Worm (Caenorhabditis elegans) whole organism, young adult: ENCODE measurements around the gene cht-2.

Experiments used
- B0019.2 ChIP-seq: fragments of 200-800 bp; sonication (Bioruptor generic); conservative IDR thresholded peaks from 2 replicates; pipeline ENCODE4 v1.3.6; 2022; ENCODE audit warnings: missing genetic modification reagents, missing genetic modification characterization, missing compliant biosample characterization
- B0035.1 ChIP-seq: sonication (generic microtip); optimal IDR thresholded peaks from 2 replicates; lab custom pipeline; 2016; ENCODE audit warnings: missing genetic modification characterization, mild to moderate bottlenecking, missing compliant biosample characterization, missing genotype, missing genetic modification reagents
- B0336.3 ChIP-seq: fragments of 200-800 bp; sonication (Bioruptor generic); IDR thresholded peaks from 2 replicates; pipeline ENCODE4 v1.3.6; 2022; ENCODE audit warnings: missing genetic modification characterization, missing compliant biosample characterization
- F22D6.2 ChIP-seq: sonication (generic microtip); optimal IDR thresholded peaks from 2 replicates; lab custom pipeline; 2016; ENCODE audit warnings: mild to moderate bottlenecking, missing genetic modification characterization, missing compliant biosample characterization
- F55B11.4 ChIP-seq: sonication (generic microtip); optimal IDR thresholded peaks from 2 replicates; lab custom pipeline; 2016; ENCODE audit warnings: missing compliant biosample characterization, missing genetic modification characterization, borderline replicate concordance; ENCODE audit not compliant: insufficient read depth
- K11D2.4 ChIP-seq: fragments of 200-800 bp; sonication (Bioruptor generic); IDR thresholded peaks from 2 replicates; pipeline ENCODE4 v1.3.6; 2022; ENCODE audit warnings: missing genetic modification reagents, missing genetic modification characterization, missing compliant biosample characterization
- K12H6.12 ChIP-seq: fragments of 200-800 bp; sonication (Bioruptor generic); optimal IDR thresholded peaks from 2 replicates; lab custom pipeline; 2018; ENCODE audit warnings: mild to moderate bottlenecking, missing genetic modification characterization, missing compliant biosample characterization
- T26A5.8 ChIP-seq: sonication (generic microtip); optimal IDR thresholded peaks from 2 replicates; lab custom pipeline; 2016; ENCODE audit warnings: missing genetic modification characterization, missing compliant biosample characterization
- Y53G8AR.9 ChIP-seq: fragments of 200-800 bp; sonication (Bioruptor generic); conservative IDR thresholded peaks from 2 replicates; pipeline ENCODE4 v1.3.6; 2022; ENCODE audit warnings: missing genetic modification reagents, missing genetic modification characterization, missing compliant biosample characterization
- Y56A3A.18 ChIP-seq: fragments of 200-800 bp; sonication (Bioruptor generic); IDR thresholded peaks from 2 replicates; pipeline ENCODE4 v1.3.6; 2022; ENCODE audit warnings: missing genetic modification reagents, missing genetic modification characterization, missing compliant biosample characterization
- Y95B8A.8 ChIP-seq: fragments of 200-800 bp; sonication (Bioruptor generic); IDR thresholded peaks from 2 replicates; pipeline ENCODE4 v1.3.6; 2022; ENCODE audit warnings: missing genetic modification reagents, missing genetic modification characterization, missing compliant biosample characterization
- ZK185.1 ChIP-seq: sonication (generic microtip); optimal IDR thresholded peaks from 2 replicates; lab custom pipeline; 2016; ENCODE audit warnings: mild to moderate bottlenecking, missing genetic modification characterization, missing compliant biosample characterization; ENCODE audit not compliant: poor library complexity, severe bottlenecking
- aptf-3 ChIP-seq: fragments of 200-800 bp; sonication (Bioruptor generic); IDR thresholded peaks from 2 replicates; pipeline ENCODE4 v1.3.6; 2022; ENCODE audit warnings: missing genetic modification characterization, missing compliant biosample characterization
- attf-3 ChIP-seq: fragments of 200-800 bp; sonication (Bioruptor generic); conservative IDR thresholded peaks from 2 replicates; pipeline ENCODE4 v1.3.6; 2022; ENCODE audit warnings: missing genetic modification reagents, missing genetic modification characterization, missing compliant biosample characterization
- attf-5 ChIP-seq: fragments of 200-800 bp; sonication (Bioruptor generic); optimal IDR thresholded peaks from 2 replicates; lab custom pipeline; 2018; ENCODE audit warnings: mild to moderate bottlenecking, missing genetic modification characterization, missing compliant biosample characterization
- ceh-27 ChIP-seq: fragments of 200-800 bp; sonication (Bioruptor generic); optimal IDR thresholded peaks from 2 replicates; lab custom pipeline; 2018; ENCODE audit warnings: mild to moderate bottlenecking, missing genetic modification characterization, moderate library complexity, missing compliant biosample characterization
- ceh-58 ChIP-seq: fragments of 200-800 bp; sonication (Bioruptor generic); IDR thresholded peaks from 2 replicates; pipeline ENCODE4 v1.3.6; 2022; ENCODE audit warnings: missing genetic modification characterization, missing compliant biosample characterization
- ceh-91 ChIP-seq: fragments of 200-800 bp; sonication (Bioruptor generic); IDR thresholded peaks from 2 replicates; pipeline ENCODE4 v1.3.6; 2022; ENCODE audit warnings: missing genetic modification reagents, missing genetic modification characterization, missing compliant biosample characterization
- chd-7 ChIP-seq: sonication (generic microtip); optimal IDR thresholded peaks from 2 replicates; lab custom pipeline; 2016; ENCODE audit warnings: mild to moderate bottlenecking, missing genetic modification characterization, moderate library complexity, missing compliant biosample characterization
- efl-1 ChIP-seq: fragments of 150-350 bp; optimal IDR thresholded peaks from 2 replicates; lab custom pipeline; 2014; ENCODE audit warnings: missing biosample characterization, missing genetic modification reagents, missing genetic modification characterization
- egl-18 ChIP-seq: fragments of 200-800 bp; sonication (Bioruptor generic); IDR thresholded peaks from 2 replicates; pipeline ENCODE4 v1.3.6; 2022; ENCODE audit warnings: missing genetic modification reagents, missing genetic modification characterization, missing compliant biosample characterization
- egl-44 ChIP-seq: fragments of 200-800 bp; sonication (Bioruptor generic); IDR thresholded peaks from 2 replicates; pipeline ENCODE4 v1.3.6; 2022; ENCODE audit warnings: missing genetic modification reagents, missing genetic modification characterization, missing compliant biosample characterization
- egrh-3 ChIP-seq: fragments of 200-800 bp; sonication (Bioruptor generic); IDR thresholded peaks from 2 replicates; pipeline ENCODE4 v1.3.6; 2022; ENCODE audit warnings: missing genetic modification reagents, missing genetic modification characterization, missing compliant biosample characterization
- ets-4 ChIP-seq: fragments of 200-800 bp; sonication (Bioruptor generic); optimal IDR thresholded peaks from 2 replicates; lab custom pipeline; 2018; ENCODE audit warnings: mild to moderate bottlenecking, missing genetic modification characterization, missing compliant biosample characterization
- gei-17 ChIP-seq: fragments of 200-800 bp; sonication (Bioruptor generic); optimal IDR thresholded peaks from 2 replicates; lab custom pipeline; 2018; ENCODE audit warnings: mild to moderate bottlenecking, missing genetic modification characterization, missing compliant biosample characterization
- hlh-26 ChIP-seq: fragments of 200-800 bp; sonication (Bioruptor generic); conservative IDR thresholded peaks from 2 replicates; pipeline ENCODE4 v1.3.6; 2022; ENCODE audit warnings: missing genetic modification reagents, missing genetic modification characterization, missing compliant biosample characterization
- hmg-1.2 ChIP-seq: fragments of 200-800 bp; sonication (Bioruptor generic); IDR thresholded peaks from 2 replicates; pipeline ENCODE4 v1.3.6; 2022; ENCODE audit warnings: missing genetic modification reagents, missing genetic modification characterization, missing compliant biosample characterization
- hmg-20 ChIP-seq: fragments of 200-800 bp; sonication (Bioruptor generic); IDR thresholded peaks from 2 replicates; pipeline ENCODE4 v1.3.6; 2022; ENCODE audit warnings: missing genetic modification reagents, missing genetic modification characterization, missing compliant biosample characterization
- hrde-1 ChIP-seq: sonication (generic microtip); optimal IDR thresholded peaks from 2 replicates; lab custom pipeline; 2016; ENCODE audit warnings: missing genetic modification characterization, mild to moderate bottlenecking, missing compliant biosample characterization, moderate library complexity, missing genotype, missing genetic modification reagents, borderline replicate concordance
- lag-1 ChIP-seq: fragments of 200-800 bp; sonication (Bioruptor generic); IDR thresholded peaks from 2 replicates; pipeline ENCODE4 v1.3.6; 2022; ENCODE audit warnings: missing genetic modification reagents, missing genetic modification characterization, missing compliant biosample characterization
- let-526 ChIP-seq: fragments of 200-800 bp; sonication (Bioruptor generic); IDR thresholded peaks from 2 replicates; pipeline ENCODE4 v1.3.6; 2022; ENCODE audit warnings: missing genetic modification reagents, missing genetic modification characterization, missing compliant biosample characterization
- let-607 ChIP-seq, 2 experiments: fragments of 200-800 bp in 1 of 2; sonication (Bioruptor generic) in 1 of 2; sonication (generic microtip) in 1 of 2; optimal IDR thresholded peaks; 2 replicates each; lab custom pipeline; 2016 to 2018; ENCODE audit warnings: mild to moderate bottlenecking in 2 of 2, missing compliant biosample characterization in 2 of 2, missing genetic modification characterization in 2 of 2, moderate library complexity in 2 of 2, missing genotype in 1 of 2
- lin-40 ChIP-seq: sonication (generic microtip); optimal IDR thresholded peaks from 2 replicates; lab custom pipeline; 2016; ENCODE audit warnings: missing genetic modification characterization, mild to moderate bottlenecking, missing compliant biosample characterization, missing genotype, missing genetic modification reagents
- madf-8 ChIP-seq: fragments of 200-800 bp; sonication (Bioruptor generic); conservative IDR thresholded peaks from 2 replicates; pipeline ENCODE4 v1.3.6; 2022; ENCODE audit warnings: missing genetic modification reagents, missing genetic modification characterization, missing compliant biosample characterization
- mcd-1 ChIP-seq: fragments of 200-800 bp; sonication (Bioruptor generic); IDR thresholded peaks from 2 replicates; pipeline ENCODE4 v1.3.6; 2022; ENCODE audit warnings: missing genetic modification reagents, missing genetic modification characterization, missing compliant biosample characterization
- nfya-2 ChIP-seq: fragments of 200-800 bp; sonication (Bioruptor generic); IDR thresholded peaks from 2 replicates; pipeline ENCODE4 v1.3.6; 2022; ENCODE audit warnings: missing genetic modification reagents, missing genetic modification characterization, missing compliant biosample characterization
- nfyb-1 ChIP-seq: fragments of 200-800 bp; sonication (Bioruptor generic); IDR thresholded peaks from 2 replicates; pipeline ENCODE4 v1.3.6; 2022; ENCODE audit warnings: missing genetic modification reagents, missing genetic modification characterization, missing compliant biosample characterization
- nhr-80 ChIP-seq: sonication (generic microtip); optimal IDR thresholded peaks from 2 replicates; lab custom pipeline; 2016; ENCODE audit warnings: missing genetic modification characterization, missing compliant biosample characterization
- pha-4 ChIP-seq: fragments of 150-350 bp; sonication (generic microtip); optimal IDR thresholded peaks from 2 replicates; lab custom pipeline; 2014; ENCODE audit warnings: missing biosample characterization, missing genetic modification reagents, missing genetic modification characterization
- sdz-38 ChIP-seq: sonication (generic microtip); optimal IDR thresholded peaks from 2 replicates; lab custom pipeline; 2016; ENCODE audit warnings: missing genotype, missing genetic modification characterization, missing compliant biosample characterization
- snpc-1.1 ChIP-seq: sonication (generic microtip); optimal IDR thresholded peaks from 2 replicates; lab custom pipeline; 2017; ENCODE audit warnings: missing genetic modification characterization, mild to moderate bottlenecking, missing compliant biosample characterization, antibody characterized with exemption, moderate library complexity, missing genotype, missing genetic modification reagents; ENCODE audit not compliant: insufficient read depth
- snpc-3.4 ChIP-seq: sonication (generic microtip); optimal IDR thresholded peaks from 2 replicates; lab custom pipeline; 2017; ENCODE audit warnings: missing genetic modification characterization, mild to moderate bottlenecking, missing compliant biosample characterization, antibody characterized with exemption, moderate library complexity, missing genotype, missing genetic modification reagents
- sptf-2 ChIP-seq: fragments of 200-800 bp; sonication (Bioruptor generic); optimal IDR thresholded peaks from 2 replicates; lab custom pipeline; 2018; ENCODE audit warnings: mild to moderate bottlenecking, missing genetic modification characterization, missing compliant biosample characterization
- tbp1 ChIP-seq: fragments of 200-800 bp; sonication (Bioruptor generic); optimal IDR thresholded peaks from 2 replicates; lab custom pipeline; 2018; ENCODE audit warnings: mild to moderate bottlenecking, missing genetic modification characterization, missing compliant biosample characterization
- tbx-9 ChIP-seq: sonication (generic microtip); optimal IDR thresholded peaks from 2 replicates; lab custom pipeline; 2016; ENCODE audit warnings: borderline replicate concordance, missing genetic modification characterization, inconsistent platforms, missing compliant biosample characterization
- unc-130 ChIP-seq: sonication (generic microtip); optimal IDR thresholded peaks from 2 replicates; lab custom pipeline; 2016; ENCODE audit warnings: missing genetic modification reagents, missing genetic modification characterization, missing compliant biosample characterization
- ztf-18 ChIP-seq: sonication (generic microtip); optimal IDR thresholded peaks from 2 replicates; lab custom pipeline; 2016; ENCODE audit warnings: missing genotype, mild to moderate bottlenecking, missing genetic modification characterization, missing compliant biosample characterization
- ztf-25 ChIP-seq: fragments of 200-800 bp; sonication (Bioruptor generic); IDR thresholded peaks from 2 replicates; pipeline ENCODE4 v1.3.6; 2022; ENCODE audit warnings: missing genetic modification reagents, missing genetic modification characterization, missing compliant biosample characterization

cht-2 gene

ce11 chrII:8516783-8517182, 3.9 kb upstream of the cht-2 start, which contains the start of gene rnh-2 (continued):
- TF ChIP-seq ceh-27 (peak; percentile 63), mcd-1 (GFP tag; lab: Robert Waterston, UW) (peak; percentile 94), attf-3 (GFP tag; lab: Robert Waterston, UW) (0 out of 2 replicates have a peak, but pooled peaks have one; percentile 15), egl-18 (GFP tag; lab: Robert Waterston, UW) (no peak), snpc-3.4 (tag; lab: Kevin White, UChicago) (peak; percentile 35), nfyb-1 (no peak), B0019.2 (peak; percentile 70; the same call in 1 of the 2 replicates), ceh-58 (GFP tag; lab: Robert Waterston, UW) (no peak), hlh-26 (GFP tag; lab: Robert Waterston, UW) (no peak), gei-17 (no peak), ets-4 (no peak), Y56A3A.18 (GFP tag; lab: Robert Waterston, UW) (no peak), hmg-20 (GFP tag; lab: Robert Waterston, UW) (no peak), F55B11.4 (tag; lab: Kevin White, UChicago) (no peak), lin-40 (tag; lab: Kevin White, UChicago) (peak; percentile 36), let-526 (GFP tag; lab: Robert Waterston, UW) (no peak), K11D2.4 (0 out of 2 replicates have a peak, but pooled peaks have one; percentile 23), efl-1 (peak; percentile 37), T26A5.8 (tag; lab: Kevin White, UChicago) (no peak), nhr-80 (peak; percentile 55), ZK185.1 (peak; percentile 84), lag-1 (no peak), attf-5 (peak; percentile 87), ztf-18 (tag; lab: Kevin White, UChicago) (peak; percentile 57), Y53G8AR.9 (GFP tag; lab: Robert Waterston, UW) (no peak), F22D6.2 (no peak), sptf-2 (GFP tag; lab: Kevin White, UChicago) (no peak), nfya-2 (GFP tag; lab: Robert Waterston, UW) (no peak), tbp1 (GFP tag; lab: Kevin White, UChicago) (peak; percentile 55), unc-130 (GFP tag; lab: Kevin White, UChicago) (peak; percentile 88), K12H6.12 (peak; percentile 1), hmg-1.2 (peak; percentile 60), tbx-9 (tag; lab: Kevin White, UChicago) (no peak), Y95B8A.8 (GFP tag; lab: Robert Waterston, UW) (0 out of 2 replicates have a peak, but pooled peaks have one; percentile 14), chd-7 (tag; lab: Kevin White, UChicago) (no peak), pha-4 (tag; lab: Kevin White, UChicago) (no peak), aptf-3 (no peak), ztf-25 (peak; percentile 72; the same call in 1 of the 2 replicates), sdz-38 (tag; lab: Kevin White, UChicago) (no peak), let-607 (tag; optimal IDR thresholded peaks at IDR 0.05; lab: Kevin White, UChicago) (no peak), hrde-1 (tag; lab: Kevin White, UChicago) (no peak), ceh-91 (GFP tag; lab: Robert Waterston, UW) (peak; percentile 68), egl-44 (GFP tag; lab: Robert Waterston, UW) (no peak), snpc-1.1 (no peak), B0035.1 (tag; lab: Kevin White, UChicago) (no peak), madf-8 (GFP tag; lab: Robert Waterston, UW) (peak; percentile 80), B0336.3 (no peak), egrh-3 (GFP tag; lab: Robert Waterston, UW) (no peak)
